Worm (Caenorhabditis elegans) whole organism, L4 larva: ENCODE measurements around the gene klp-3.

ENCODE experiments used
- ama-1 ChIP-seq: fragments of 150-350 bp; optimal IDR thresholded peaks from 2 replicates; lab custom pipeline; 2014; ENCODE audit warnings: inconsistent platforms, mixed read lengths
- ceh-82 ChIP-seq: sonication (generic microtip); optimal IDR thresholded peaks from 2 replicates; lab custom pipeline; 2017; ENCODE audit warnings: missing biosample characterization, missing genetic modification characterization
- gei-8 ChIP-seq: fragments of 200-800 bp; sonication (Bioruptor generic); optimal IDR thresholded peaks from 2 replicates; lab custom pipeline; 2018; ENCODE audit warnings: mild to moderate bottlenecking, missing genetic modification characterization, missing compliant biosample characterization
- jun-1 ChIP-seq: fragments of 150-350 bp; optimal IDR thresholded peaks from 2 replicates; lab custom pipeline; 2014; ENCODE audit warnings: missing biosample characterization, missing genetic modification reagents, missing genetic modification characterization
- lsy-2 ChIP-seq, 2 experiments: fragments of 150-350 bp in 1 of 2; sonication (generic microtip) in 1 of 2; optimal IDR thresholded peaks; 2 replicates each; lab custom pipeline; 2014 to 2017; ENCODE audit warnings: missing biosample characterization in 2 of 2, missing genetic modification characterization in 2 of 2
- mdl-1 ChIP-seq, 2 experiments: fragments of 150-350 bp in 1 of 2; sonication (generic microtip) in 1 of 2; optimal IDR thresholded peaks; 2 replicates each; lab custom pipeline; 2014 to 2017; ENCODE audit warnings: missing biosample characterization in 2 of 2, missing genetic modification characterization in 2 of 2
- pha-4 ChIP-seq, 2 experiments: fragments of 150-350 bp in 1 of 2; fragments of 200-800 bp in 1 of 2; sonication (Bioruptor generic) in 1 of 2; IDR thresholded peaks in 1 of 2; optimal IDR thresholded peaks in 1 of 2; 2 replicates each; pipeline versions ENCODE4 v1.3.6 to Lab custom; 2014 to 2022; ENCODE audit warnings: missing genetic modification characterization in 2 of 2, missing genetic modification reagents in 2 of 2, missing biosample characterization in 1 of 2, missing compliant biosample characterization in 1 of 2
- php-3 ChIP-seq: fragments of 200-800 bp; sonication (Bioruptor generic); IDR thresholded peaks from 2 replicates; pipeline ENCODE4 v1.3.6; 2022; ENCODE audit warnings: missing genetic modification reagents, missing genetic modification characterization, missing compliant biosample characterization
- snpc-4 ChIP-seq: fragments of 150-350 bp; optimal IDR thresholded peaks from 2 replicates; lab custom pipeline; 2014; ENCODE audit warnings: missing biosample characterization, missing genetic modification characterization
- tag-97 ChIP-seq: fragments of 200-800 bp; sonication (Bioruptor generic); IDR thresholded peaks from 2 replicates; pipeline ENCODE4 v1.3.6; 2022; ENCODE audit warnings: missing genetic modification characterization, missing compliant biosample characterization

ce11 chrII:7835314-7835713 lies 6.8 kb upstream of the klp-3 start, which contains the start of gene cex-2:
- TF ChIP-seq jun-1 (tag; lab: Kevin White, UChicago) (no peak), ama-1 (lab: Kevin White, UChicago) (no peak), gei-8 (GFP tag; lab: Kevin White, UChicago) (no peak), lsy-2 (tag; optimal IDR thresholded peaks at IDR 0.05; lab: Kevin White, UChicago) (no peak), php-3 (no peak), mdl-1 (tag; optimal IDR thresholded peaks at IDR 0.05; lab: Kevin White, UChicago) (no peak), snpc-4 (tag; lab: Kevin White, UChicago) (no peak), ceh-82 (tag; lab: Kevin White, UChicago) (no peak), pha-4 (GFP tag; IDR thresholded peaks at IDR 0.05; lab: Robert Waterston, UW) (no peak), pha-4 (tag; optimal IDR thresholded peaks at IDR 0.05; lab: Kevin White, UChicago) (no peak), tag-97 (GFP tag; lab: Robert Waterston, UW) (no peak)
